Worm (Caenorhabditis elegans): ENCODE measurements around the gene ZK353.10.
A peak's percentile ranks its signal among the peaks of the same experiment; 100 is the strongest.

Gene ZK353.10

ce11 chrIII:8425076-8425475 lies 30.9 kb upstream of the ZK353.10 start:
- TF ChIP-seq fkh-6 (tag; optimal IDR thresholded peaks at IDR 0.05) = no peak
- peak; percentile 43 for TF ChIP-seq ceh-2 (tag; optimal IDR thresholded peaks at IDR 0.05)
- TF ChIP-seq hlh-6 (tag; optimal IDR thresholded peaks at IDR 0.05) = peak; percentile 42
- peak; percentile 40 for TF ChIP-seq unc-55 (GFP tag; optimal IDR thresholded peaks at IDR 0.05)
- TF ChIP-seq sdc-2 (tag; optimal IDR thresholded peaks at IDR 0.05) = peak; percentile 16
- TF ChIP-seq ceh-34 (tag; optimal IDR thresholded peaks at IDR 0.05) = peak; percentile 46
- peak; percentile 69 for TF ChIP-seq tbx-2 (tag; optimal IDR thresholded peaks at IDR 0.05)
- no peak for TF ChIP-seq pag-3 (tag; optimal IDR thresholded peaks at IDR 0.05; ENCODE audit: borderline replicate concordance)
- no peak for TF ChIP-seq hlh-13 (GFP tag; optimal IDR thresholded peaks at IDR 0.05)
- TF ChIP-seq ceh-31 (tag; optimal IDR thresholded peaks at IDR 0.05) = peak; percentile 59
- peak; percentile 51 for TF ChIP-seq elt-2 (tag; optimal IDR thresholded peaks at IDR 0.05)
- TF ChIP-seq nfya-1 (tag; optimal IDR thresholded peaks at IDR 0.05) = peak; percentile 85
- peak; percentile 14 for TF ChIP-seq ceh-48 (tag; optimal IDR thresholded peaks at IDR 0.05)
- TF ChIP-seq hlh-8 (tag; optimal IDR thresholded peaks at IDR 0.05) = no peak
- TF ChIP-seq fax-1 (tag; optimal IDR thresholded peaks at IDR 0.05) = peak; percentile 5
- TF ChIP-seq pros-1 (tag; optimal IDR thresholded peaks at IDR 0.05) = peak; percentile 10
- peak; percentile 32 for TF ChIP-seq F13H6.1 (tag; optimal IDR thresholded peaks at IDR 0.05)
- TF ChIP-seq ref-2 (tag; optimal IDR thresholded peaks at IDR 0.05) = peak; percentile 58
- TF ChIP-seq ceh-18 (tag; optimal IDR thresholded peaks at IDR 0.05) = peak; percentile 59
- TF ChIP-seq nhr-11 (tag; optimal IDR thresholded peaks at IDR 0.05) = no peak

ce11 chrIII:8417968-8418267 lies 23.7 kb upstream of the ZK353.10 start, which contains the start of gene sor-1:
Gene sor-1, plus strand, starts transcription at chrIII:8418168.
- TF ChIP-seq nfya-1 (tag; optimal IDR thresholded peaks at IDR 0.05) = no peak
- TF ChIP-seq nhr-11 (tag; optimal IDR thresholded peaks at IDR 0.05) = no peak
- no peak for TF ChIP-seq pqm-1 (tag; optimal IDR thresholded peaks at IDR 0.05)
- no peak for TF ChIP-seq tbx-7 (tag; optimal IDR thresholded peaks at IDR 0.05)
- TF ChIP-seq ttx-3 (tag; optimal IDR thresholded peaks at IDR 0.05) = no peak
- TF ChIP-seq ceh-6 (GFP tag; optimal IDR thresholded peaks at IDR 0.05) = no peak
- TF ChIP-seq hlh-6 (tag; optimal IDR thresholded peaks at IDR 0.05) = no peak

DNA sequence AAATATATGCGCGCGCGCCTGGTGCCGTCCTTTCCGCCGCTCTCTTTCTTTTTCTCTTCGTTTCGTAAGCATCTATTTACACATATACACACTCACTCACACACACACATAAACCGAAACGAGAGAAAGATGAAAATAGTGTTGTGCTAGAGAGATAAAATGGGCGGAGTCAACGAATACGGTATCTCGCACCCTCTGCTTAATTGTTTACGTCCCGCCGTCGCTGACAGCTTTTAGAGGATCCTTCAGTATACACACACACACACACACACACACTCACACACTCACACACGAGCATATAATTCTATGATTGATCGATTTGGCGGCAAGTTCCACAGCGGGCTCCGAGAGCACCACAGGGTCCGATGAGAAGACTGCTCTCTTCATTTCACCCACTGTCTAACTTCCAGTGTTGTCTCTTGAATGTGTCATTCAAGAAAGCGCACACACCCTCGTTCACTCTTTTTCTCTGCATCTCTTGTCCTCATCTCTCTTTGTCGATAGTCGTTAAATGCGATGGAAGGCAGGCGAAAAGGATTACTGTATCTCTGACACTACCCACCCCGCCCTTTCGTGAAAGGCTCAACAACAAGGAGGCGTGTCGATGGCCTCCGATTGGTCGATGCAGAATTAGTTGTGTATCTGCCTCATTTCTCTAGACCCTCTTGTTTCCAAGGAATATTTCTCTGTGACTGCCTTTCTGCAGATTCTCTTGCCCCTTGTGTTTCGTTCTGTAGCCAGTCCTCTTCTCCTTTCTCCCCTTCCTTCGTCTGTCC lies 23.2 kb upstream of the ZK353.10 start:
- peak; percentile 19 for TF ChIP-seq ttx-3 (tag; optimal IDR thresholded peaks at IDR 0.05)
- peak; percentile 35 for TF ChIP-seq gmeb-2 (tag; optimal IDR thresholded peaks at IDR 0.05)
- peak; percentile 54 for TF ChIP-seq rnt-1 (tag; optimal IDR thresholded peaks at IDR 0.05)
- TF ChIP-seq ref-2 (tag; optimal IDR thresholded peaks at IDR 0.05) = peak; percentile 65
- peak; percentile 44 for TF ChIP-seq pros-1 (tag; optimal IDR thresholded peaks at IDR 0.05)
- TF ChIP-seq Y22D7AL.16 (tag; optimal IDR thresholded peaks at IDR 0.05) = peak; percentile 6
- TF ChIP-seq dmd-4 (tag; optimal IDR thresholded peaks at IDR 0.05; ENCODE audit: borderline replicate concordance) = peak; percentile 1
- TF ChIP-seq ceh-19 (GFP tag; optimal IDR thresholded peaks at IDR 0.05) = peak; percentile 5
- TF ChIP-seq pax-1 (tag; optimal IDR thresholded peaks at IDR 0.05) = no peak
- TF ChIP-seq eyg-1 (tag; optimal IDR thresholded peaks at IDR 0.05) = peak; percentile 70
- TF ChIP-seq dve-1 (tag; optimal IDR thresholded peaks at IDR 0.05) = peak; percentile 44
- TF ChIP-seq pag-3 (tag; optimal IDR thresholded peaks at IDR 0.05; ENCODE audit: borderline replicate concordance) = peak; percentile 29
- TF ChIP-seq ceh-22 (tag; optimal IDR thresholded peaks at IDR 0.05) = peak; percentile 87
- no peak for TF ChIP-seq fkh-10 (GFP tag; optimal IDR thresholded peaks at IDR 0.05)
- TF ChIP-seq ceh-31 (tag; optimal IDR thresholded peaks at IDR 0.05) = peak; percentile 95
- TF ChIP-seq fkh-6 (tag; optimal IDR thresholded peaks at IDR 0.05) = no peak
- peak; percentile 76 for TF ChIP-seq syd-9 (tag; optimal IDR thresholded peaks at IDR 0.05)
- peak; percentile 83 for TF ChIP-seq pha-2 (tag; optimal IDR thresholded peaks at IDR 0.05)
- peak; percentile 78 for TF ChIP-seq ceh-34 (tag; optimal IDR thresholded peaks at IDR 0.05)
- peak; percentile 25 for TF ChIP-seq sdc-2 (tag; optimal IDR thresholded peaks at IDR 0.05)
- no peak for TF ChIP-seq nhr-11 (tag; optimal IDR thresholded peaks at IDR 0.05)
- peak; percentile 78 for TF ChIP-seq unc-42 (tag; optimal IDR thresholded peaks at IDR 0.05)
- TF ChIP-seq lim-6 (tag; optimal IDR thresholded peaks at IDR 0.05) = no peak
- peak; percentile 66 for TF ChIP-seq ceh-48 (tag; optimal IDR thresholded peaks at IDR 0.05)
- no peak for TF ChIP-seq C38D4.7 (GFP tag; optimal IDR thresholded peaks at IDR 0.05)
- peak; percentile 48 for TF ChIP-seq F13H6.1 (tag; optimal IDR thresholded peaks at IDR 0.05)
- TF ChIP-seq lin-11 (tag; optimal IDR thresholded peaks at IDR 0.05) = no peak
- TF ChIP-seq ceh-14 (tag; optimal IDR thresholded peaks at IDR 0.05) = no peak
- TF ChIP-seq tbx-2 (tag; optimal IDR thresholded peaks at IDR 0.05) = peak; percentile 77
- no peak for TF ChIP-seq ceh-30 (tag; optimal IDR thresholded peaks at IDR 0.05)
- TF ChIP-seq zip-5 (tag; optimal IDR thresholded peaks at IDR 0.05) = no peak
- TF ChIP-seq pat-9 (tag; optimal IDR thresholded peaks at IDR 0.05) = peak; percentile 2
- no peak for TF ChIP-seq hlh-15 (tag; optimal IDR thresholded peaks at IDR 0.05)
- TF ChIP-seq C08G9.2 (tag; optimal IDR thresholded peaks at IDR 0.05) = no peak
- TF ChIP-seq npax-4 (tag; optimal IDR thresholded peaks at IDR 0.05) = no peak

Data from whole organism, late embryonic.